Worm (Caenorhabditis elegans) whole organism, early embryonic: ENCODE results near the gene srv-7.

Source experiments
- ama-1 ChIP-seq: fragments of 150-350 bp; optimal IDR thresholded peaks from 2 replicates; lab custom pipeline; 2014
- ets-7 ChIP-seq: sonication (generic microtip); optimal IDR thresholded peaks from 2 replicates; lab custom pipeline; 2016; ENCODE audit warnings: missing genotype, missing genetic modification characterization, missing compliant biosample characterization
- scrt-1 ChIP-seq: fragments of 200-800 bp; sonication (Bioruptor generic); IDR thresholded peaks from 2 replicates; pipeline ENCODE4 v1.3.6; 2022; ENCODE audit warnings: missing genetic modification characterization, missing compliant biosample characterization
- tbx-37 ChIP-seq: fragments of 200-800 bp; sonication (Bioruptor generic); conservative IDR thresholded peaks from 2 replicates; pipeline ENCODE4 v1.3.6; 2022; ENCODE audit warnings: missing genetic modification reagents, missing genetic modification characterization, missing compliant biosample characterization

- TF ChIP-seq ets-7 (tag; lab: Kevin White, UChicago) (no peak), scrt-1 (GFP tag; lab: Robert Waterston, UW) (no peak), ama-1 (lab: Kevin White, UChicago) (no peak), tbx-37 (GFP tag; lab: Robert Waterston, UW) (no peak)
Measured at ce11 chrX:5639562-5639961, 8.2 kb downstream of the srv-7 start.
